Worm (Caenorhabditis elegans) whole organism, L1 larva: ENCODE data around the gene fbxa-143.
A peak's percentile ranks its signal among the peaks of the same experiment; 100 is the strongest.

Experiments
- F16B12.6 ChIP-seq: fragments of 150-350 bp; optimal IDR thresholded peaks from 2 replicates; lab custom pipeline; 2014; ENCODE audit warnings: missing biosample characterization, missing genetic modification characterization
- Y116A8C.19 ChIP-seq: sonication (generic microtip); optimal IDR thresholded peaks from 2 replicates; lab custom pipeline; 2016; ENCODE audit warnings: missing compliant biosample characterization, missing genetic modification characterization, borderline replicate concordance
- blmp-1 ChIP-seq: fragments of 150-350 bp; optimal IDR thresholded peaks from 2 replicates; lab custom pipeline; 2014; ENCODE audit warnings: missing biosample characterization, missing genetic modification characterization
- ceh-63 ChIP-seq: fragments of 200-800 bp; sonication (Bioruptor generic); optimal IDR thresholded peaks from 2 replicates; lab custom pipeline; 2018; ENCODE audit warnings: mild to moderate bottlenecking, missing genetic modification characterization, missing compliant biosample characterization
- ceh-88 ChIP-seq: fragments of 200-800 bp; sonication (Bioruptor generic); IDR thresholded peaks from 2 replicates; pipeline ENCODE4 v1.3.6; 2022; ENCODE audit warnings: missing genetic modification characterization, missing compliant biosample characterization
- efl-1 ChIP-seq, 4 experiments: fragments of 150-350 bp; optimal IDR thresholded peaks in 3 of 4; peaks in 1 of 4; 1 replicate in 1 of 4; 2 replicates in 3 of 4; lab custom pipeline; 2014; ENCODE audit warnings: missing biosample characterization in 2 of 4, missing genetic modification characterization in 2 of 4, missing genetic modification reagents in 2 of 4
- egl-13 ChIP-seq: sonication (generic microtip); optimal IDR thresholded peaks from 2 replicates; lab custom pipeline; 2016; ENCODE audit warnings: missing genotype, missing genetic modification reagents, missing genetic modification characterization, missing compliant biosample characterization
- elt-2 ChIP-seq: sonication (generic microtip); optimal IDR thresholded peaks from 2 replicates; lab custom pipeline; 2016; ENCODE audit warnings: missing genetic modification characterization, mild to moderate bottlenecking, inconsistent platforms, missing compliant biosample characterization, missing genetic modification reagents
- elt-3 ChIP-seq, 6 experiments: fragments of 150-350 bp in 1 of 6; sonication (generic microtip); optimal IDR thresholded peaks; 2 replicates each; lab custom pipeline; 2017 to 2018; ENCODE audit warnings: missing biosample characterization in 6 of 6, missing genetic modification characterization in 6 of 6, inconsistent platforms in 1 of 6
- fkh-10 ChIP-seq: sonication (generic microtip); optimal IDR thresholded peaks from 2 replicates; lab custom pipeline; 2017; ENCODE audit warnings: missing biosample characterization, missing genetic modification reagents, missing genetic modification characterization
- fkh-4 ChIP-seq: sonication (generic microtip); optimal IDR thresholded peaks from 2 replicates; lab custom pipeline; 2016; ENCODE audit warnings: missing compliant biosample characterization, missing genetic modification characterization, borderline replicate concordance
- fkh-8 ChIP-seq: sonication (generic microtip); optimal IDR thresholded peaks from 2 replicates; lab custom pipeline; 2016; ENCODE audit warnings: mild to moderate bottlenecking, missing genetic modification characterization, missing compliant biosample characterization
- grh-1 ChIP-seq: fragments of 200-800 bp; sonication (Bioruptor generic); IDR thresholded peaks from 2 replicates; pipeline ENCODE4 v1.3.6; 2022; ENCODE audit warnings: missing genetic modification reagents, missing genetic modification characterization, missing compliant biosample characterization
- hlh-17 ChIP-seq: fragments of 200-800 bp; sonication (Bioruptor generic); optimal IDR thresholded peaks from 2 replicates; lab custom pipeline; 2018; ENCODE audit warnings: missing genetic modification characterization, mild to moderate bottlenecking, missing compliant biosample characterization, moderate library complexity, borderline replicate concordance
- jun-1 ChIP-seq: fragments of 150-350 bp; optimal IDR thresholded peaks from 2 replicates; lab custom pipeline; 2014; ENCODE audit warnings: missing biosample characterization, missing genetic modification reagents, missing genetic modification characterization
- lin-13 ChIP-seq: fragments of 150-350 bp; optimal IDR thresholded peaks from 2 replicates; lab custom pipeline; 2014; ENCODE audit warnings: missing biosample characterization, missing genetic modification reagents, missing genetic modification characterization
- lin-14 ChIP-seq: fragments of 200-800 bp; sonication (Bioruptor generic); optimal IDR thresholded peaks from 2 replicates; lab custom pipeline; 2018; ENCODE audit warnings: mild to moderate bottlenecking, missing genetic modification characterization, moderate library complexity, missing compliant biosample characterization
- lin-35 ChIP-seq, 2 experiments: fragments of 150-350 bp; optimal IDR thresholded peaks; 2 replicates each; lab custom pipeline; 2014; ENCODE audit warnings: missing biosample characterization in 2 of 2, missing genetic modification characterization in 2 of 2, missing genetic modification reagents in 2 of 2
- mab-9 ChIP-seq: fragments of 200-800 bp; sonication (Bioruptor generic); IDR thresholded peaks from 2 replicates; pipeline ENCODE4 v1.3.6; 2022; ENCODE audit warnings: missing genetic modification reagents, missing genetic modification characterization, missing compliant biosample characterization
- mdl-1 ChIP-seq, 2 experiments: fragments of 150-350 bp; optimal IDR thresholded peaks; 2 replicates each; lab custom pipeline; 2014 to 2017; ENCODE audit warnings: missing biosample characterization in 2 of 2, missing genetic modification characterization in 2 of 2, inconsistent platforms in 1 of 2
- mep-1 ChIP-seq: fragments of 150-350 bp; optimal IDR thresholded peaks from 2 replicates; lab custom pipeline; 2014; ENCODE audit warnings: missing biosample characterization, missing genetic modification characterization
- nhr-19 ChIP-seq: fragments of 200-800 bp; sonication (Bioruptor generic); conservative IDR thresholded peaks from 2 replicates; pipeline ENCODE4 v1.3.6; 2022; ENCODE audit warnings: missing genetic modification characterization, missing compliant biosample characterization
- nhr-20 ChIP-seq: sonication (generic microtip); optimal IDR thresholded peaks from 2 replicates; lab custom pipeline; 2016; ENCODE audit warnings: mild to moderate bottlenecking, missing genetic modification characterization, missing compliant biosample characterization
- nhr-84 ChIP-seq: sonication (generic microtip); optimal IDR thresholded peaks from 2 replicates; lab custom pipeline; 2017; ENCODE audit warnings: missing biosample characterization, missing genetic modification characterization
- nhr-85 ChIP-seq: sonication (generic microtip); peaks from one replicate; lab custom pipeline; 2016; ENCODE audit warnings: missing genetic modification characterization, inconsistent platforms, missing compliant biosample characterization
- rnt-1 ChIP-seq: sonication (generic microtip); optimal IDR thresholded peaks from 2 replicates; lab custom pipeline; 2016; ENCODE audit warnings: mild to moderate bottlenecking, missing genetic modification characterization, moderate library complexity, missing compliant biosample characterization
- skn-1 ChIP-seq: fragments of 150-350 bp; optimal IDR thresholded peaks from 2 replicates; lab custom pipeline; 2014; ENCODE audit warnings: missing biosample characterization, missing genetic modification characterization
- snpc-4 ChIP-seq: fragments of 150-350 bp; optimal IDR thresholded peaks from 2 replicates; lab custom pipeline; 2014; ENCODE audit warnings: missing biosample characterization, missing genetic modification characterization
- sptf-1 ChIP-seq: fragments of 150-350 bp; optimal IDR thresholded peaks from 2 replicates; lab custom pipeline; 2014; ENCODE audit warnings: missing biosample characterization, missing genetic modification characterization
- sup-37 ChIP-seq: fragments of 200-800 bp; sonication (Bioruptor generic); optimal IDR thresholded peaks from 2 replicates; lab custom pipeline; 2018; ENCODE audit warnings: mild to moderate bottlenecking, missing genetic modification characterization, missing compliant biosample characterization
- swsn-7 ChIP-seq: sonication (generic microtip); optimal IDR thresholded peaks from 2 replicates; lab custom pipeline; 2016; ENCODE audit warnings: missing genetic modification characterization, missing compliant biosample characterization
- tbx-2 ChIP-seq: sonication (generic microtip); optimal IDR thresholded peaks from 2 replicates; lab custom pipeline; 2016; ENCODE audit warnings: missing genetic modification characterization, missing compliant biosample characterization
- tlp-1 ChIP-seq: fragments of 150-350 bp; optimal IDR thresholded peaks from 2 replicates; lab custom pipeline; 2014; ENCODE audit warnings: missing biosample characterization, missing genetic modification characterization
- unc-30 ChIP-seq: sonication (generic microtip); optimal IDR thresholded peaks from 2 replicates; lab custom pipeline; 2017; ENCODE audit warnings: missing biosample characterization, missing genetic modification characterization
- unc-86 ChIP-seq: sonication (generic microtip); optimal IDR thresholded peaks from 2 replicates; lab custom pipeline; 2016; ENCODE audit warnings: missing genetic modification characterization, missing compliant biosample characterization
- unc-98 ChIP-seq: fragments of 200-800 bp; sonication (Bioruptor generic); IDR thresholded peaks from 2 replicates; pipeline ENCODE4 v1.3.6; 2022; ENCODE audit warnings: missing genetic modification characterization, missing compliant biosample characterization
- zag-1 ChIP-seq: fragments of 150-350 bp; optimal IDR thresholded peaks from 2 replicates; lab custom pipeline; 2014; ENCODE audit warnings: missing biosample characterization, missing genetic modification characterization
- zip-4 ChIP-seq: fragments of 200-800 bp; sonication (Bioruptor generic); optimal IDR thresholded peaks from 2 replicates; lab custom pipeline; 2018; ENCODE audit warnings: mild to moderate bottlenecking, missing genetic modification characterization, moderate library complexity, missing compliant biosample characterization
- ztf-4 ChIP-seq: fragments of 150-350 bp; optimal IDR thresholded peaks from 2 replicates; lab custom pipeline; 2014; ENCODE audit warnings: missing biosample characterization, missing genetic modification characterization

fbxa-143 gene

ce11 chrV:16103594-16103993, 23.7 kb downstream of the fbxa-143 start, which contains the start of gene argk-1:
Gene argk-1, plus strand, starts transcription at chrV:16103894.
- TF ChIP-seq unc-30 (no peak), lin-35 (GFP tag; optimal IDR thresholded peaks at IDR 0.05; lab: Kevin White, UChicago) (no peak), jun-1 (tag; lab: Kevin White, UChicago) (no peak), fkh-8 (no peak), unc-98 (no peak), ztf-4 (no peak), ceh-88 (no peak), lin-14 (GFP tag; lab: Kevin White, UChicago) (no peak)

ce11 chrV:16100103-16100730, 27.1 kb downstream of the fbxa-143 start, which contains the start of gene cth-1:
Gene cth-1, plus strand, starts transcription at chrV:16100680.
- TF ChIP-seq zag-1 (no peak), efl-1 (optimal IDR thresholded peaks at IDR 0.05; lab: Kevin White, UChicago) (no peak), efl-1 (GFP tag; optimal IDR thresholded peaks at IDR 0.05 in 1 of 2; lab: Kevin White, UChicago) (peak in 1 of 2 experiments; percentile 88), elt-3 (tag; optimal IDR thresholded peaks at IDR 0.05; lab: Kevin White, UChicago) (peak in 3 of 6 experiments; percentile 38 to 67 (median 46)), nhr-85 (peak; percentile 72), zip-4 (no peak), elt-2 (tag; lab: Kevin White, UChicago) (peak; percentile 49), sup-37 (GFP tag; lab: Kevin White, UChicago) (no peak), mdl-1 (tag; optimal IDR thresholded peaks at IDR 0.05; lab: Kevin White, UChicago) (peak in 1 of 2 experiments; percentile 1), nhr-20 (tag; lab: Kevin White, UChicago) (peak; percentile 14), fkh-10 (GFP tag; lab: Kevin White, UChicago) (no peak), lin-14 (GFP tag; lab: Kevin White, UChicago) (peak; percentile 14), tlp-1 (tag; lab: Kevin White, UChicago) (no peak)
- TF ChIP-seq, all 84 proteins: peak for 7

ce11 chrV:16099441-16099840, 27.9 kb downstream of the fbxa-143 start, which contains the start of gene str-7:
Gene str-7, minus strand, starts transcription at chrV:16099541.
- TF ChIP-seq ceh-63 (GFP tag; lab: Kevin White, UChicago) (no peak), snpc-4 (tag; lab: Kevin White, UChicago) (no peak), Y116A8C.19 (tag; lab: Kevin White, UChicago) (no peak), sptf-1 (tag; lab: Kevin White, UChicago) (no peak), F16B12.6 (tag; lab: Kevin White, UChicago) (no peak)

- TF ChIP-seq rnt-1 (tag; lab: Kevin White, UChicago) = peak; percentile 43
- TF ChIP-seq skn-1 = peak; percentile 58
- TF ChIP-seq tbx-2 (tag; lab: Kevin White, UChicago) = no peak
- no peak for TF ChIP-seq hlh-17 (GFP tag; lab: Kevin White, UChicago)
- no peak for TF ChIP-seq mab-9 (GFP tag; lab: Robert Waterston, UW)
- peak; percentile 39 for TF ChIP-seq nhr-20 (tag; lab: Kevin White, UChicago)
- no peak for TF ChIP-seq grh-1 (GFP tag; lab: Robert Waterston, UW)
- peak; percentile 28 for TF ChIP-seq nhr-19 (GFP tag; lab: Robert Waterston, UW)
- TF ChIP-seq nhr-84 (tag; lab: Kevin White, UChicago) = no peak
- TF ChIP-seq fkh-4 (tag; lab: Kevin White, UChicago) = no peak
- peak in 1 of 6 experiments; percentile 58 for TF ChIP-seq elt-3 (tag; optimal IDR thresholded peaks at IDR 0.05; lab: Kevin White, UChicago)
- TF ChIP-seq swsn-7 (tag; lab: Kevin White, UChicago) = no peak
- peak; percentile 81 for TF ChIP-seq blmp-1 (tag; lab: Kevin White, UChicago)
- TF ChIP-seq mep-1 (tag; lab: Kevin White, UChicago) = peak; percentile 38
- TF ChIP-seq unc-86 = no peak
- no peak for TF ChIP-seq lin-13 (GFP tag; lab: Kevin White, UChicago)
- TF ChIP-seq egl-13 (tag; lab: Kevin White, UChicago) = no peak
- TF ChIP-seq lin-35 (GFP tag; optimal IDR thresholded peaks at IDR 0.05; lab: Kevin White, UChicago) = no peak
- TF ChIP-seq, all 84 proteins: peak for 7
Measured at ce11 chrV:16094862-16095261, 32.4 kb downstream of the fbxa-143 start.
